Fruit fly (Drosophila melanogaster): ENCODE results near the gene RnpS1.
A peak's percentile ranks its signal among the peaks of the same experiment; 100 is the strongest.

RnpS1 gene

DNA sequence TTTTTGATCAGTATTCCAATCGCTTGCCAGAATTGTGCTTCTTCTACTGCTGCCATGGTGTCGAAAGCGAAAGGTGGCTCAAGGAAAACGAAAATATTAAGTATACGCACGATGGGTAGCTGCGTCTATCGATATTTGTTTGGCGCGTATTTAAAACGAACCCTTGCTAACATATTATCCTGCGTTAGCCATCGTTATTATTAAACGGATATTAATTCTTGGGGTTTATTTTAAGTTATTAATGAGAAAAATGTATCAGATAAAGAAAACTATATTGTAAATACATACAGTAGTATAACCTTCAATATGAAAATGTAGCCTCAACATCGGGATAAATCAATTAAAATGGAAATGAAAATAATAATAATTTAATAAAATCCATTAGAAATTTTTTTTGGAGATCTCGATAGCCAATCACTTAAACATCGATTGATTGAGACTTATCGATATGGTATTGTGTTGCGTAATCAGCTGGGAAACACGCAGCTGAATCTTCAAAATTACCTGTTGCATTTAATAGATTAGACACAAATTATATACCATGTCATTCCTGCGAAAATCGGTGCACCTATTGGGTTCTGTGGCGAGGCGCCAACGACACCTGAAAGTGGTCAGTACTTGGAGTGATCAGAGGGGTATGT is 3.6 kb downstream of the RnpS1 start, which contains the start of the genes CG9386 and BckdhA (continued):
- no peak for TF ChIP-seq ash1 (GFP tag; optimal IDR thresholded peaks at IDR 0.05)
- peak; percentile 33 for TF ChIP-seq CG11723 (GFP tag; optimal IDR thresholded peaks at IDR 0.05)
- no peak for TF ChIP-seq GATAe (GFP tag; conservative IDR thresholded peaks at IDR 0.05)
- TF ChIP-seq Dek (tag; optimal IDR thresholded peaks at IDR 0.05) = peak; percentile 62
- TF ChIP-seq CTCF (GFP tag; optimal IDR thresholded peaks at IDR 0.05) = no peak
- no peak for TF ChIP-seq CG12236 (GFP tag; optimal IDR thresholded peaks at IDR 0.05)
- no peak for TF ChIP-seq dan (GFP tag; IDR thresholded peaks at IDR 0.05)
- no peak for TF ChIP-seq esg (GFP tag; conservative IDR thresholded peaks at IDR 0.05)
- TF ChIP-seq grn (GFP tag; optimal IDR thresholded peaks at IDR 0.05) = peak; percentile 57
- peak; percentile 59 for TF ChIP-seq CG13296 (GFP tag; optimal IDR thresholded peaks at IDR 0.05)
- no peak for TF ChIP-seq CG1529 (GFP tag; optimal IDR thresholded peaks at IDR 0.05)
- 0 out of 2 replicates have a peak, but pooled peaks have one; percentile 33 for TF ChIP-seq ttk (GFP tag; IDR thresholded peaks at IDR 0.05)
- TF ChIP-seq sr (GFP tag; IDR thresholded peaks at IDR 0.05) = no peak
- peak; percentile 42 for TF ChIP-seq CG7556 (GFP tag; optimal IDR thresholded peaks at IDR 0.05)
- no peak for TF ChIP-seq MTF-1 (GFP tag; optimal IDR thresholded peaks at IDR 0.05; ENCODE audit: borderline replicate concordance)
- TF ChIP-seq Stat92E (GFP tag; optimal IDR thresholded peaks at IDR 0.05) = no peak
- peak; percentile 51 for TF ChIP-seq Antp (GFP tag; optimal IDR thresholded peaks at IDR 0.05)
- TF ChIP-seq gfzf (GFP tag; optimal IDR thresholded peaks at IDR 0.05) = no peak
- TF ChIP-seq rib (GFP tag; IDR thresholded peaks at IDR 0.05) = no peak
- peak in 1 of 2 experiments; percentile 19 for TF ChIP-seq Hr51 (GFP tag; optimal IDR thresholded peaks at IDR 0.05)
- TF ChIP-seq CG9437 (GFP tag; optimal IDR thresholded peaks at IDR 0.05) = peak; percentile 77
- TF ChIP-seq CG6175 (GFP tag; IDR thresholded peaks at IDR 0.05) = no peak
- peak; percentile 46 for TF ChIP-seq maf-S (GFP tag; optimal IDR thresholded peaks at IDR 0.05)
- TF ChIP-seq Gug (GFP tag; IDR thresholded peaks at IDR 0.05) = peak; percentile 61; the same call in 2 of the 4 replicates
- TF ChIP-seq trh (GFP tag; optimal IDR thresholded peaks at IDR 0.05) = no peak
- no peak for TF ChIP-seq jigr1 (GFP tag; IDR thresholded peaks at IDR 0.05)
- TF ChIP-seq BtbVII (GFP tag; optimal IDR thresholded peaks at IDR 0.05) = no peak
- TF ChIP-seq CG17361 (GFP tag; IDR thresholded peaks at IDR 0.05) = peak; percentile 74; the same call in 2 of the 3 replicates
- TF ChIP-seq CG32772 (GFP tag; IDR thresholded peaks at IDR 0.05) = no peak
- peak; percentile 65 for TF ChIP-seq Blimp-1 (GFP tag; optimal IDR thresholded peaks at IDR 0.05)
- TF ChIP-seq CG13775 (GFP tag; optimal IDR thresholded peaks at IDR 0.05) = peak; percentile 55
- TF ChIP-seq CG3281 (GFP tag; optimal IDR thresholded peaks at IDR 0.05) = peak; percentile 44
- TF ChIP-seq phol (tag; optimal IDR thresholded peaks at IDR 0.05) = peak; percentile 60
- no peak for TF ChIP-seq tup (GFP tag; optimal IDR thresholded peaks at IDR 0.05)
- TF ChIP-seq Nf-YC (tag; optimal IDR thresholded peaks at IDR 0.05) = peak; percentile 62
- TF ChIP-seq CG7963 (GFP tag; IDR thresholded peaks at IDR 0.05; ENCODE audit: partially characterized antibody) = no peak
- peak; percentile 18 for TF ChIP-seq tx (GFP tag; optimal IDR thresholded peaks at IDR 0.05)
- no peak for TF ChIP-seq Kr (GFP tag; optimal IDR thresholded peaks at IDR 0.05)
- no peak for TF ChIP-seq Adf1 (GFP tag; IDR thresholded peaks at IDR 0.05)
- TF ChIP-seq CG15479 (GFP tag; optimal IDR thresholded peaks at IDR 0.05) = no peak
- no peak for TF ChIP-seq CG3065 (GFP tag; optimal IDR thresholded peaks at IDR 0.05)
- no peak for TF ChIP-seq crol (GFP tag; IDR thresholded peaks at IDR 0.05)
- TF ChIP-seq Xbp1 (GFP tag; optimal IDR thresholded peaks at IDR 0.05) = peak; percentile 69
- peak; percentile 55 for TF ChIP-seq CG14441 (GFP tag; IDR thresholded peaks at IDR 0.05)
- peak; percentile 28; the same call in 1 of the 2 replicates for TF ChIP-seq CG10366 (GFP tag; IDR thresholded peaks at IDR 0.05)
- peak; percentile 69 for TF ChIP-seq knrl (GFP tag; IDR thresholded peaks at IDR 0.05; ENCODE audit: partially characterized antibody)
- no peak for TF ChIP-seq sisA (GFP tag; IDR thresholded peaks at IDR 0.05)
- no peak for TF ChIP-seq sc (optimal IDR thresholded peaks at IDR 0.05)
- TF ChIP-seq sc (GFP tag; optimal IDR thresholded peaks at IDR 0.05) = no peak
- TF ChIP-seq Hr3 (GFP tag; optimal IDR thresholded peaks at IDR 0.05) = peak; percentile 52
- peak; percentile 31 for TF ChIP-seq PHDP (tag; optimal IDR thresholded peaks at IDR 0.05)
